Worm (Caenorhabditis elegans) whole organism, young adult: Measurements from ENCODE around the gene moc-2.

Source experiments
- B0019.2 ChIP-seq: fragments of 200-800 bp; sonication (Bioruptor generic); conservative IDR thresholded peaks from 2 replicates; pipeline ENCODE4 v1.3.6; 2022; ENCODE audit warnings: missing genetic modification reagents, missing genetic modification characterization, missing compliant biosample characterization
- B0035.1 ChIP-seq: sonication (generic microtip); optimal IDR thresholded peaks from 2 replicates; lab custom pipeline; 2016; ENCODE audit warnings: missing genetic modification characterization, mild to moderate bottlenecking, missing compliant biosample characterization, missing genotype, missing genetic modification reagents
- B0336.3 ChIP-seq: fragments of 200-800 bp; sonication (Bioruptor generic); IDR thresholded peaks from 2 replicates; pipeline ENCODE4 v1.3.6; 2022; ENCODE audit warnings: missing genetic modification characterization, missing compliant biosample characterization
- F33H1.4 ChIP-seq: fragments of 200-800 bp; sonication (Bioruptor generic); IDR thresholded peaks from 2 replicates; pipeline ENCODE4 v1.3.6; 2022; ENCODE audit warnings: missing genetic modification reagents, missing genetic modification characterization, missing compliant biosample characterization
- F39B2.1 ChIP-seq: fragments of 200-800 bp; sonication (Bioruptor generic); IDR thresholded peaks from 2 replicates; pipeline ENCODE4 v1.3.6; 2022; ENCODE audit warnings: missing genetic modification reagents, missing genetic modification characterization, missing compliant biosample characterization
- F52B5.7 ChIP-seq: sonication (generic microtip); optimal IDR thresholded peaks from 2 replicates; lab custom pipeline; 2016; ENCODE audit warnings: mild to moderate bottlenecking, missing genetic modification characterization, missing compliant biosample characterization
- F57C9.4 ChIP-seq: sonication (generic microtip); optimal IDR thresholded peaks from 2 replicates; lab custom pipeline; 2017; ENCODE audit warnings: mild to moderate bottlenecking, missing genetic modification characterization, missing compliant biosample characterization
- K12H6.12 ChIP-seq: fragments of 200-800 bp; sonication (Bioruptor generic); optimal IDR thresholded peaks from 2 replicates; lab custom pipeline; 2018; ENCODE audit warnings: mild to moderate bottlenecking, missing genetic modification characterization, missing compliant biosample characterization
- T26A5.8 ChIP-seq: sonication (generic microtip); optimal IDR thresholded peaks from 2 replicates; lab custom pipeline; 2016; ENCODE audit warnings: missing genetic modification characterization, missing compliant biosample characterization
- Y95B8A.8 ChIP-seq: fragments of 200-800 bp; sonication (Bioruptor generic); IDR thresholded peaks from 2 replicates; pipeline ENCODE4 v1.3.6; 2022; ENCODE audit warnings: missing genetic modification reagents, missing genetic modification characterization, missing compliant biosample characterization
- ZK185.1 ChIP-seq: sonication (generic microtip); optimal IDR thresholded peaks from 2 replicates; lab custom pipeline; 2016; ENCODE audit warnings: mild to moderate bottlenecking, missing genetic modification characterization, missing compliant biosample characterization; ENCODE audit not compliant: poor library complexity, severe bottlenecking
- akir-1 ChIP-seq: fragments of 200-800 bp; sonication (Bioruptor generic); optimal IDR thresholded peaks from 2 replicates; lab custom pipeline; 2018; ENCODE audit warnings: mild to moderate bottlenecking, missing genetic modification characterization, moderate library complexity, missing compliant biosample characterization
- ama-1 ChIP-seq, 3 experiments: fragments of 150-350 bp in 1 of 3; sonication (generic microtip) in 2 of 3; optimal IDR thresholded peaks; 2 replicates each; lab custom pipeline; 2014 to 2018; ENCODE audit warnings: missing biosample characterization in 2 of 3, missing genetic modification characterization in 2 of 3, missing genetic modification reagents in 2 of 3
- atf-7 ChIP-seq: sonication (generic microtip); optimal IDR thresholded peaks from 2 replicates; lab custom pipeline; 2017; ENCODE audit warnings: mild to moderate bottlenecking, missing genetic modification characterization, missing compliant biosample characterization
- bed-1 ChIP-seq: fragments of 200-800 bp; sonication (Bioruptor generic); IDR thresholded peaks from 2 replicates; pipeline ENCODE4 v1.3.6; 2022; ENCODE audit warnings: missing genetic modification reagents, missing genetic modification characterization, missing compliant biosample characterization
- bed-2 ChIP-seq: fragments of 200-800 bp; sonication (Bioruptor generic); IDR thresholded peaks from 2 replicates; pipeline ENCODE4 v1.3.6; 2022; ENCODE audit warnings: missing genetic modification reagents, missing genetic modification characterization, missing compliant biosample characterization
- ccch-3 ChIP-seq: fragments of 200-800 bp; sonication (Bioruptor generic); optimal IDR thresholded peaks from 2 replicates; lab custom pipeline; 2018; ENCODE audit warnings: mild to moderate bottlenecking, missing genetic modification characterization, missing compliant biosample characterization
- cebp-1 ChIP-seq, 2 experiments: fragments of 200-800 bp in 1 of 2; sonication (Bioruptor generic) in 1 of 2; sonication (generic microtip) in 1 of 2; IDR thresholded peaks in 1 of 2; optimal IDR thresholded peaks in 1 of 2; 2 replicates each; pipeline versions ENCODE4 v1.3.6 to Lab custom; 2017 to 2022; ENCODE audit warnings: missing compliant biosample characterization in 2 of 2, missing genetic modification characterization in 2 of 2, mild to moderate bottlenecking in 1 of 2, missing genetic modification reagents in 1 of 2, moderate library complexity in 1 of 2
- ceh-100 ChIP-seq: fragments of 200-800 bp; sonication (Bioruptor generic); IDR thresholded peaks from 2 replicates; pipeline ENCODE4 v1.3.6; 2022; ENCODE audit warnings: missing genetic modification reagents, missing genetic modification characterization, missing compliant biosample characterization
- ceh-27 ChIP-seq: fragments of 200-800 bp; sonication (Bioruptor generic); optimal IDR thresholded peaks from 2 replicates; lab custom pipeline; 2018; ENCODE audit warnings: mild to moderate bottlenecking, missing genetic modification characterization, moderate library complexity, missing compliant biosample characterization
- ceh-58 ChIP-seq: fragments of 200-800 bp; sonication (Bioruptor generic); IDR thresholded peaks from 2 replicates; pipeline ENCODE4 v1.3.6; 2022; ENCODE audit warnings: missing genetic modification characterization, missing compliant biosample characterization
- dpff-1 ChIP-seq: sonication (generic microtip); optimal IDR thresholded peaks from 2 replicates; lab custom pipeline; 2017; ENCODE audit warnings: mild to moderate bottlenecking, missing genetic modification characterization, missing compliant biosample characterization
- efl-1 ChIP-seq: fragments of 150-350 bp; optimal IDR thresholded peaks from 2 replicates; lab custom pipeline; 2014; ENCODE audit warnings: missing biosample characterization, missing genetic modification reagents, missing genetic modification characterization
- egrh-3 ChIP-seq: fragments of 200-800 bp; sonication (Bioruptor generic); IDR thresholded peaks from 2 replicates; pipeline ENCODE4 v1.3.6; 2022; ENCODE audit warnings: missing genetic modification reagents, missing genetic modification characterization, missing compliant biosample characterization
- hlh-26 ChIP-seq: fragments of 200-800 bp; sonication (Bioruptor generic); conservative IDR thresholded peaks from 2 replicates; pipeline ENCODE4 v1.3.6; 2022; ENCODE audit warnings: missing genetic modification reagents, missing genetic modification characterization, missing compliant biosample characterization
- hmg-20 ChIP-seq: fragments of 200-800 bp; sonication (Bioruptor generic); IDR thresholded peaks from 2 replicates; pipeline ENCODE4 v1.3.6; 2022; ENCODE audit warnings: missing genetic modification reagents, missing genetic modification characterization, missing compliant biosample characterization
- hsf-1 ChIP-seq: fragments of 200-800 bp; sonication (Bioruptor generic); IDR thresholded peaks from 2 replicates; pipeline ENCODE4 v1.3.6; 2022; ENCODE audit warnings: missing genetic modification reagents, missing genetic modification characterization, missing compliant biosample characterization
- let-607 ChIP-seq, 2 experiments: fragments of 200-800 bp in 1 of 2; sonication (Bioruptor generic) in 1 of 2; sonication (generic microtip) in 1 of 2; optimal IDR thresholded peaks; 2 replicates each; lab custom pipeline; 2016 to 2018; ENCODE audit warnings: mild to moderate bottlenecking in 2 of 2, missing compliant biosample characterization in 2 of 2, missing genetic modification characterization in 2 of 2, moderate library complexity in 2 of 2, missing genotype in 1 of 2
- lin-26 ChIP-seq: fragments of 200-800 bp; sonication (Bioruptor generic); IDR thresholded peaks from 2 replicates; pipeline ENCODE4 v1.3.6; 2022; ENCODE audit warnings: missing genetic modification reagents, missing genetic modification characterization, missing compliant biosample characterization
- lir-1 ChIP-seq: fragments of 200-800 bp; sonication (Bioruptor generic); conservative IDR thresholded peaks from 2 replicates; pipeline ENCODE4 v1.3.6; 2022; ENCODE audit warnings: missing genetic modification reagents, missing genetic modification characterization, missing compliant biosample characterization
- lsl-1 ChIP-seq: fragments of 200-800 bp; sonication (Bioruptor generic); optimal IDR thresholded peaks from 2 replicates; lab custom pipeline; 2018; ENCODE audit warnings: mild to moderate bottlenecking, missing genetic modification characterization, moderate library complexity, missing compliant biosample characterization
- madf-10 ChIP-seq: sonication (generic microtip); optimal IDR thresholded peaks from 2 replicates; lab custom pipeline; 2016; ENCODE audit warnings: mild to moderate bottlenecking, missing genetic modification characterization, missing compliant biosample characterization
- madf-3 ChIP-seq: fragments of 200-800 bp; sonication (Bioruptor generic); IDR thresholded peaks from 2 replicates; pipeline ENCODE4 v1.3.6; 2022; ENCODE audit warnings: missing genetic modification reagents, missing genetic modification characterization, missing compliant biosample characterization
- madf-8 ChIP-seq: fragments of 200-800 bp; sonication (Bioruptor generic); conservative IDR thresholded peaks from 2 replicates; pipeline ENCODE4 v1.3.6; 2022; ENCODE audit warnings: missing genetic modification reagents, missing genetic modification characterization, missing compliant biosample characterization
- mcd-1 ChIP-seq: fragments of 200-800 bp; sonication (Bioruptor generic); IDR thresholded peaks from 2 replicates; pipeline ENCODE4 v1.3.6; 2022; ENCODE audit warnings: missing genetic modification reagents, missing genetic modification characterization, missing compliant biosample characterization
- mxl-1 ChIP-seq: sonication (generic microtip); optimal IDR thresholded peaks from 2 replicates; lab custom pipeline; 2016; ENCODE audit warnings: missing genetic modification characterization, missing compliant biosample characterization
- nfya-2 ChIP-seq: fragments of 200-800 bp; sonication (Bioruptor generic); IDR thresholded peaks from 2 replicates; pipeline ENCODE4 v1.3.6; 2022; ENCODE audit warnings: missing genetic modification reagents, missing genetic modification characterization, missing compliant biosample characterization
- nfyb-1 ChIP-seq: fragments of 200-800 bp; sonication (Bioruptor generic); IDR thresholded peaks from 2 replicates; pipeline ENCODE4 v1.3.6; 2022; ENCODE audit warnings: missing genetic modification reagents, missing genetic modification characterization, missing compliant biosample characterization
- nhr-90 ChIP-seq: sonication (generic microtip); optimal IDR thresholded peaks from 2 replicates; lab custom pipeline; 2016; ENCODE audit warnings: missing genotype, mild to moderate bottlenecking, missing genetic modification characterization, missing compliant biosample characterization
- pha-4 ChIP-seq: fragments of 150-350 bp; sonication (generic microtip); optimal IDR thresholded peaks from 2 replicates; lab custom pipeline; 2014; ENCODE audit warnings: missing biosample characterization, missing genetic modification reagents, missing genetic modification characterization
- sdz-38 ChIP-seq: sonication (generic microtip); optimal IDR thresholded peaks from 2 replicates; lab custom pipeline; 2016; ENCODE audit warnings: missing genotype, missing genetic modification characterization, missing compliant biosample characterization
- snpc-3.4 ChIP-seq: sonication (generic microtip); optimal IDR thresholded peaks from 2 replicates; lab custom pipeline; 2017; ENCODE audit warnings: missing genetic modification characterization, mild to moderate bottlenecking, missing compliant biosample characterization, antibody characterized with exemption, moderate library complexity, missing genotype, missing genetic modification reagents
- tbp1 ChIP-seq: fragments of 200-800 bp; sonication (Bioruptor generic); optimal IDR thresholded peaks from 2 replicates; lab custom pipeline; 2018; ENCODE audit warnings: mild to moderate bottlenecking, missing genetic modification characterization, missing compliant biosample characterization
- tbx-9 ChIP-seq: sonication (generic microtip); optimal IDR thresholded peaks from 2 replicates; lab custom pipeline; 2016; ENCODE audit warnings: borderline replicate concordance, missing genetic modification characterization, inconsistent platforms, missing compliant biosample characterization
- tlf-1 ChIP-seq: fragments of 200-800 bp; sonication (Bioruptor generic); optimal IDR thresholded peaks from 2 replicates; lab custom pipeline; 2018; ENCODE audit warnings: mild to moderate bottlenecking, missing genetic modification characterization, missing compliant biosample characterization
- unc-62 ChIP-seq: fragments of 150-350 bp; optimal IDR thresholded peaks from 2 replicates; lab custom pipeline; 2014; ENCODE audit warnings: missing biosample characterization, missing genetic modification reagents, missing genetic modification characterization
- xnd-1 ChIP-seq: sonication (generic microtip); optimal IDR thresholded peaks from 2 replicates; lab custom pipeline; 2016; ENCODE audit warnings: missing genotype, missing genetic modification reagents, missing genetic modification characterization, missing compliant biosample characterization

Gene moc-2

ce11 chrV:6515344-6515743, 11.4 kb upstream of the moc-2 start:
- TF ChIP-seq Y95B8A.8: no peak
- TF ChIP-seq cebp-1 (GFP tag; IDR thresholded peaks at IDR 0.05; lab: Robert Waterston, UW): no peak
- TF ChIP-seq cebp-1 (tag; optimal IDR thresholded peaks at IDR 0.05; lab: Kevin White, UChicago): no peak
- peak; percentile 55; the same call in 1 of the 2 replicates for TF ChIP-seq madf-3
- peak; percentile 4; the same call in 1 of the 2 replicates for TF ChIP-seq hmg-20 (GFP tag; lab: Robert Waterston, UW)
- TF ChIP-seq unc-62: no peak
- no peak for TF ChIP-seq efl-1 (GFP tag; lab: Kevin White, UChicago)
- no peak for TF ChIP-seq xnd-1 (tag; lab: Kevin White, UChicago)
- TF ChIP-seq lsl-1 (GFP tag; lab: Kevin White, UChicago): no peak
- TF ChIP-seq lir-1 (GFP tag; lab: Robert Waterston, UW): no peak
- TF ChIP-seq atf-7 (tag; lab: Kevin White, UChicago): no peak
- no peak for TF ChIP-seq bed-2 (GFP tag; lab: Robert Waterston, UW)
- TF ChIP-seq pha-4: peak; percentile 21
- TF ChIP-seq tbp1 (GFP tag; lab: Kevin White, UChicago): no peak
- 0 out of 2 replicates have a peak, but pooled peaks have one; percentile 27 for TF ChIP-seq bed-1 (GFP tag; lab: Robert Waterston, UW)
- TF ChIP-seq F33H1.4 (GFP tag; lab: Robert Waterston, UW): no peak
- TF ChIP-seq ceh-100 (GFP tag; lab: Robert Waterston, UW): no peak
- TF ChIP-seq tbx-9 (tag; lab: Kevin White, UChicago): no peak
- TF ChIP-seq akir-1 (GFP tag; lab: Kevin White, UChicago): no peak
- TF ChIP-seq B0019.2 (GFP tag; lab: Robert Waterston, UW): no peak
- peak; percentile 37; the same call in 1 of the 2 replicates for TF ChIP-seq B0336.3 (GFP tag; lab: Robert Waterston, UW)
- no peak for TF ChIP-seq F39B2.1 (GFP tag; lab: Robert Waterston, UW)
- no peak for TF ChIP-seq tlf-1 (GFP tag; lab: Kevin White, UChicago)
- no peak for TF ChIP-seq dpff-1
- no peak for TF ChIP-seq snpc-3.4 (tag; lab: Kevin White, UChicago)
- TF ChIP-seq ccch-3 (GFP tag; lab: Kevin White, UChicago): no peak
- peak; percentile 59 for TF ChIP-seq ZK185.1 (tag; lab: Kevin White, UChicago)
- no peak for TF ChIP-seq lin-26
- no peak for TF ChIP-seq B0035.1 (tag; lab: Kevin White, UChicago)
- TF ChIP-seq nfya-2: 0 out of 2 replicates have a peak, but pooled peaks have one; percentile 34
- TF ChIP-seq ama-1 (optimal IDR thresholded peaks at IDR 0.05; lab: Kevin White, UChicago): no peak
- TF ChIP-seq ama-1 (GFP tag; optimal IDR thresholded peaks at IDR 0.05; lab: Kevin White, UChicago): no peak
- TF ChIP-seq nfyb-1: no peak

ce11 chrV:6514887-6515324, 10.9 kb upstream of the moc-2 start, which contains the start of gene dpy-11:
TSS of gene dpy-11 (minus strand) at chrV:6515240.
- peak; percentile 98 for TF ChIP-seq ama-1 (optimal IDR thresholded peaks at IDR 0.05; lab: Kevin White, UChicago)
- TF ChIP-seq ama-1 (GFP tag; optimal IDR thresholded peaks at IDR 0.05; lab: Kevin White, UChicago): no peak
- peak; percentile 64 for TF ChIP-seq tlf-1 (GFP tag; lab: Kevin White, UChicago)
- TF ChIP-seq F57C9.4: no peak
- no peak for TF ChIP-seq T26A5.8 (tag; lab: Kevin White, UChicago)
- no peak for TF ChIP-seq K12H6.12 (tag; lab: Kevin White, UChicago)
- no peak for TF ChIP-seq ceh-58 (GFP tag; lab: Robert Waterston, UW)
- TF ChIP-seq madf-10 (tag; lab: Kevin White, UChicago): no peak
- peak; percentile 1 for TF ChIP-seq nhr-90 (tag; lab: Kevin White, UChicago)
- TF ChIP-seq ccch-3 (GFP tag; lab: Kevin White, UChicago): no peak
- no peak for TF ChIP-seq egrh-3 (GFP tag; lab: Robert Waterston, UW)
- TF ChIP-seq mcd-1: peak; percentile 58; the same call in 1 of the 2 replicates
- peak; percentile 12; the same call in 1 of the 2 replicates for TF ChIP-seq hsf-1 (GFP tag; lab: Robert Waterston, UW)
- TF ChIP-seq sdz-38 (tag; lab: Kevin White, UChicago): no peak
- peak; percentile 74 for TF ChIP-seq F52B5.7 (tag; lab: Kevin White, UChicago)
- no peak for TF ChIP-seq lsl-1 (GFP tag; lab: Kevin White, UChicago)
- peak in 1 of 2 experiments; percentile 1 for TF ChIP-seq let-607 (tag; optimal IDR thresholded peaks at IDR 0.05; lab: Kevin White, UChicago)
- TF ChIP-seq madf-8: no peak
- peak; percentile 51 for TF ChIP-seq tbp1 (GFP tag; lab: Kevin White, UChicago)
- no peak for TF ChIP-seq Y95B8A.8
- no peak for TF ChIP-seq mxl-1 (tag; lab: Kevin White, UChicago)
- TF ChIP-seq ceh-27 (GFP tag; lab: Kevin White, UChicago): no peak
- no peak for TF ChIP-seq hlh-26 (GFP tag; lab: Robert Waterston, UW)
